Fruit fly (Drosophila melanogaster) whole organism, larva: ENCODE results near the gene Ptp69D.

Source experiments
- noc ChIP-seq: fragments of 200-800 bp; sonication (Bioruptor generic); optimal IDR thresholded peaks from 3 replicates; lab custom pipeline; 2019; ENCODE audit warnings: missing biosample characterization, mild to moderate bottlenecking, missing genetic modification characterization, moderate library complexity

Ptp69D gene

dm6 chr3L:12749567-12750535 is 15.1 kb downstream of the Ptp69D start, which contains the start of the genes Klc and CG10984:
Gene Klc, minus strand, starts transcription at chr3L:12750056.
Gene CG10984, plus strand, starts transcription at chr3L:12750119.
- no peak for TF ChIP-seq noc (tag; lab: Kevin White, UChicago)

- TF ChIP-seq noc (tag; lab: Kevin White, UChicago): no peak
Observed at dm6 chr3L:12754769-12755189, 20.0 kb downstream of the Ptp69D start, which contains the start of the genes CG10973 and Vps13D. Gene CG10973, minus strand, starts transcription at chr3L:12754774. Gene Vps13D, plus strand, starts transcription at chr3L:12755049.

dm6 chr3L:12772740-12773686 is 38.3 kb downstream of the Ptp69D start, which contains the start of gene Hip1:
Gene Hip1, minus strand, starts transcription at chr3L:12773573.
- no peak for TF ChIP-seq noc (tag; lab: Kevin White, UChicago)

dm6 chr3L:12778616-12779015 is 43.9 kb downstream of the Ptp69D start, which contains the start of gene CG32106:
Gene CG32106, minus strand, starts transcription at chr3L:12778716.
- no peak for TF ChIP-seq noc (tag; lab: Kevin White, UChicago)

dm6 chr3L:12780997-12781396 is 46.3 kb downstream of the Ptp69D start, which contains the start of the genes CG10969 and CG17666:
Gene CG10969, minus strand, starts transcription at chr3L:12781097.
Gene CG17666, plus strand, starts transcription at chr3L:12781325.
- no peak for TF ChIP-seq noc (tag; lab: Kevin White, UChicago)

- no peak for TF ChIP-seq noc (tag; lab: Kevin White, UChicago)
Observed at dm6 chr3L:12789875-12790373, 55.2 kb downstream of the Ptp69D start, which contains the start of gene CG42709. Gene CG42709, plus strand, starts transcription at chr3L:12790192.
